Worm (Caenorhabditis elegans) whole organism, mixed stage, embryonic: ENCODE measurements around the gene sra-31.

Source experiments
- lin-13 ChIP-seq: fragments of 150-350 bp; optimal IDR thresholded peaks from 2 replicates; lab custom pipeline; 2014; ENCODE audit warnings: missing biosample characterization, missing genetic modification characterization
- nhr-237 ChIP-seq: fragments of 150-350 bp; optimal IDR thresholded peaks from 2 replicates; lab custom pipeline; 2014; ENCODE audit warnings: missing biosample characterization, missing genetic modification characterization
- nhr-76 ChIP-seq: sonication (generic microtip); optimal IDR thresholded peaks from 2 replicates; lab custom pipeline; 2017; ENCODE audit warnings: missing biosample characterization, missing genetic modification characterization
- unc-62 ChIP-seq: fragments of 150-350 bp; optimal IDR thresholded peaks from 2 replicates; lab custom pipeline; 2014; ENCODE audit warnings: missing biosample characterization, missing genetic modification reagents, missing genetic modification characterization

- TF ChIP-seq nhr-237 (tag; lab: Kevin White, UChicago) (no peak), unc-62 (GFP tag; lab: Kevin White, UChicago) (no peak), lin-13 (tag; lab: Kevin White, UChicago) (no peak), nhr-76 (tag; lab: Kevin White, UChicago) (no peak)
Observed at ce11 chrII:6621886-6622285, 43.6 kb upstream of the sra-31 start, which contains the start of gene F54H5.3.
